Fruit fly (Drosophila melanogaster) whole organism, embryonic: ENCODE measurements around the gene Pmm2.
A peak's percentile ranks its signal among the peaks of the same experiment; 100 is the strongest.

Experiments used
- Atf-2 ChIP-seq: fragments of 200-800 bp; sonication (Bioruptor generic); optimal IDR thresholded peaks from 2 replicates; lab custom pipeline; 2016; ENCODE audit warnings: missing biosample characterization, missing genetic modification characterization
- Atf3 ChIP-seq: fragments of 200-800 bp; sonication (Bioruptor generic); optimal IDR thresholded peaks from 3 replicates; lab custom pipeline; 2016; ENCODE audit warnings: missing biosample characterization, missing genetic modification characterization
- Blimp-1 ChIP-seq: fragments of 200-800 bp; sonication (Bioruptor generic); optimal IDR thresholded peaks from 3 replicates; lab custom pipeline; 2018; ENCODE audit warnings: missing biosample characterization, missing genetic modification characterization, mild to moderate bottlenecking, moderate library complexity, missing genetic modification reagents
- CG10431 ChIP-seq: fragments of 200-800 bp; sonication (Bioruptor generic); optimal IDR thresholded peaks from 3 replicates; lab custom pipeline; 2018; ENCODE audit warnings: missing biosample characterization, mild to moderate bottlenecking, missing genetic modification characterization
- CG11456 ChIP-seq: fragments of 200-800 bp; sonication (Bioruptor generic); IDR thresholded peaks from 3 replicates; pipeline ENCODE4 v1.3.6; 2022; ENCODE audit warnings: missing biosample characterization, missing genetic modification characterization
- CG12219 ChIP-seq: fragments of 200-800 bp; sonication (Bioruptor generic); optimal IDR thresholded peaks from 3 replicates; lab custom pipeline; 2018; ENCODE audit warnings: missing biosample characterization, mild to moderate bottlenecking, missing genetic modification characterization
- CG12391 ChIP-seq: fragments of 200-800 bp; sonication (Bioruptor generic); optimal IDR thresholded peaks from 3 replicates; lab custom pipeline; 2018; ENCODE audit warnings: missing biosample characterization, mild to moderate bottlenecking, missing genetic modification characterization, moderate library complexity
- CG1529 ChIP-seq: fragments of 200-800 bp; sonication (Bioruptor generic); optimal IDR thresholded peaks from 3 replicates; lab custom pipeline; 2018; ENCODE audit warnings: missing biosample characterization, missing genetic modification characterization
- CG17359 ChIP-seq: fragments of 200-800 bp; sonication (Bioruptor generic); optimal IDR thresholded peaks from 3 replicates; lab custom pipeline; 2018; ENCODE audit warnings: missing biosample characterization, mild to moderate bottlenecking, missing genetic modification characterization, moderate library complexity
- CG17385 ChIP-seq: fragments of 200-800 bp; sonication (Bioruptor generic); optimal IDR thresholded peaks from 3 replicates; lab custom pipeline; 2018; ENCODE audit warnings: missing biosample characterization, mild to moderate bottlenecking, missing genetic modification characterization
- CG17802 ChIP-seq: fragments of 200-800 bp; sonication (Bioruptor generic); optimal IDR thresholded peaks from 2 replicates; lab custom pipeline; 2018; ENCODE audit warnings: missing biosample characterization, mild to moderate bottlenecking, missing genetic modification characterization, moderate library complexity
- CG2202 ChIP-seq: fragments of 200-800 bp; sonication (Bioruptor generic); optimal IDR thresholded peaks from 2 replicates; lab custom pipeline; 2018; ENCODE audit warnings: missing biosample characterization, mild to moderate bottlenecking, missing genetic modification characterization
- CG2678 ChIP-seq: fragments of 200-800 bp; sonication (Bioruptor generic); optimal IDR thresholded peaks from 3 replicates; lab custom pipeline; 2019; ENCODE audit warnings: missing biosample characterization, mild to moderate bottlenecking, missing genetic modification characterization, moderate library complexity
- CG32767 ChIP-seq: fragments of 200-800 bp; sonication (Bioruptor generic); IDR thresholded peaks from 2 replicates; pipeline ENCODE4 v1.3.6; 2022; ENCODE audit warnings: missing biosample characterization, missing genetic modification characterization
- CG3281 ChIP-seq: fragments of 200-800 bp; sonication (Bioruptor generic); optimal IDR thresholded peaks from 3 replicates; lab custom pipeline; 2017; ENCODE audit warnings: missing biosample characterization, mild to moderate bottlenecking, missing genetic modification characterization
- CG34376 ChIP-seq: fragments of 200-800 bp; sonication (Bioruptor generic); optimal IDR thresholded peaks from 2 replicates; lab custom pipeline; 2018; ENCODE audit warnings: missing biosample characterization, mild to moderate bottlenecking, missing genetic modification characterization
- CG6765 ChIP-seq: fragments of 200-800 bp; sonication (Bioruptor generic); optimal IDR thresholded peaks from 3 replicates; lab custom pipeline; 2017; ENCODE audit warnings: missing biosample characterization, mild to moderate bottlenecking, missing genetic modification characterization
- CG6813 ChIP-seq: fragments of 200-800 bp; sonication (Bioruptor generic); optimal IDR thresholded peaks from 2 replicates; lab custom pipeline; 2017; ENCODE audit warnings: missing biosample characterization, missing genetic modification characterization, mild to moderate bottlenecking, moderate library complexity, missing genetic modification reagents
- CG9797 ChIP-seq: fragments of 200-800 bp; sonication (Bioruptor generic); optimal IDR thresholded peaks from 3 replicates; lab custom pipeline; 2018; ENCODE audit warnings: missing biosample characterization, mild to moderate bottlenecking, missing genetic modification characterization
- D19A ChIP-seq: fragments of 200-800 bp; optimal IDR thresholded peaks from 3 replicates; lab custom pipeline; 2019; ENCODE audit warnings: missing biosample characterization, mild to moderate bottlenecking, missing genetic modification characterization, moderate library complexity
- Dbx ChIP-seq: fragments of 200-800 bp; sonication (Bioruptor generic); IDR thresholded peaks from 3 replicates; pipeline ENCODE4 v1.3.6; 2022; ENCODE audit warnings: missing biosample characterization, missing genetic modification characterization
- E2f2 ChIP-seq: fragments of 200-800 bp; sonication (Bioruptor generic); IDR thresholded peaks from 2 replicates; pipeline ENCODE4 v1.3.6; 2022; ENCODE audit warnings: missing biosample characterization, missing genetic modification characterization
- Fer1 ChIP-seq: fragments of 200-800 bp; sonication (Bioruptor generic); optimal IDR thresholded peaks from 2 replicates; lab custom pipeline; 2017; ENCODE audit warnings: missing biosample characterization, mild to moderate bottlenecking, missing genetic modification characterization
- Hsf ChIP-seq: fragments of 200-800 bp; sonication (Bioruptor generic); optimal IDR thresholded peaks from 3 replicates; lab custom pipeline; 2016; ENCODE audit warnings: missing biosample characterization, missing genetic modification characterization
- Lhr ChIP-seq: fragments of 200-800 bp; sonication (Bioruptor generic); optimal IDR thresholded peaks from 3 replicates; lab custom pipeline; 2017; ENCODE audit warnings: mild to moderate bottlenecking, missing biosample characterization, missing genetic modification reagents, missing genetic modification characterization
- MBD-R2 ChIP-seq: fragments of 200-800 bp; sonication (Bioruptor generic); IDR thresholded peaks from 2 replicates; pipeline ENCODE4 v1.3.6; 2022; ENCODE audit warnings: missing biosample characterization, missing genetic modification characterization
- MESR4 ChIP-seq: fragments of 200-800 bp; sonication (Bioruptor generic); optimal IDR thresholded peaks from 2 replicates; lab custom pipeline; 2018; ENCODE audit warnings: missing biosample characterization, mild to moderate bottlenecking, missing genetic modification characterization, moderate library complexity
- Side ChIP-seq: fragments of 200-800 bp; sonication (Bioruptor generic); optimal IDR thresholded peaks from 2 replicates; lab custom pipeline; 2016; ENCODE audit warnings: missing biosample characterization, missing genetic modification characterization
- cas ChIP-seq: fragments of 200-800 bp; sonication (Bioruptor generic); IDR thresholded peaks from 2 replicates; pipeline ENCODE4 v1.3.6; 2022; ENCODE audit warnings: missing biosample characterization, missing genetic modification characterization
- caup ChIP-seq: fragments of 200-800 bp; sonication (Bioruptor generic); optimal IDR thresholded peaks from 3 replicates; lab custom pipeline; 2017; ENCODE audit warnings: missing biosample characterization, mild to moderate bottlenecking, missing genetic modification characterization, moderate library complexity; ENCODE audit not compliant: severe bottlenecking
- cg ChIP-seq: fragments of 200-800 bp; sonication (Bioruptor generic); optimal IDR thresholded peaks from 3 replicates; lab custom pipeline; 2019; ENCODE audit warnings: missing biosample characterization, mild to moderate bottlenecking, missing genetic modification characterization, moderate library complexity
- chif ChIP-seq, 2 experiments: fragments of 200-800 bp; sonication (Bioruptor generic); optimal IDR thresholded peaks; 3 replicates each; lab custom pipeline; 2016; ENCODE audit warnings: missing biosample characterization in 2 of 2, missing genetic modification characterization in 2 of 2
- chinmo ChIP-seq: fragments of 200-800 bp; sonication (Bioruptor generic); IDR thresholded peaks from 4 replicates; pipeline ENCODE4 v1.3.6; 2022; ENCODE audit warnings: missing biosample characterization, missing genetic modification characterization; ENCODE audit not compliant: partially characterized antibody
- crc ChIP-seq: fragments of 200-800 bp; sonication (Bioruptor generic); optimal IDR thresholded peaks from 2 replicates; lab custom pipeline; 2016; ENCODE audit warnings: missing biosample characterization, missing genetic modification characterization
- dysf ChIP-seq: fragments of 200-800 bp; sonication (Bioruptor generic); IDR thresholded peaks from 3 replicates; pipeline ENCODE4 v1.3.6; 2022; ENCODE audit warnings: missing biosample characterization, missing genetic modification characterization
- hkb ChIP-seq, 2 experiments: fragments of 200-800 bp in 1 of 2; fragments of >200 bp in 1 of 2; sonication (Bioruptor generic) in 1 of 2; IDR thresholded peaks in 1 of 2; optimal IDR thresholded peaks in 1 of 2; 2 replicates each; pipeline versions ENCODE4 v1.3.6 to Lab custom; 2017 to 2022; ENCODE audit warnings: missing biosample characterization in 1 of 2, missing genetic modification characterization in 1 of 2
- jing ChIP-seq: fragments of 200-800 bp; sonication (Bioruptor generic); optimal IDR thresholded peaks from 2 replicates; lab custom pipeline; 2018; ENCODE audit warnings: missing biosample characterization, mild to moderate bottlenecking, missing genetic modification characterization
- kni ChIP-seq: fragments of 200-800 bp; sonication (Bioruptor generic); optimal IDR thresholded peaks from 3 replicates; lab custom pipeline; 2017; ENCODE audit warnings: mild to moderate bottlenecking, missing biosample characterization, missing genetic modification reagents, missing genetic modification characterization
- maf-S ChIP-seq: fragments of 200-800 bp; sonication (Bioruptor generic); optimal IDR thresholded peaks from 2 replicates; lab custom pipeline; 2016; ENCODE audit warnings: missing biosample characterization, missing genetic modification characterization
- nau ChIP-seq: fragments of 200-800 bp; sonication (Bioruptor generic); optimal IDR thresholded peaks from 3 replicates; lab custom pipeline; 2017; ENCODE audit warnings: missing biosample characterization, mild to moderate bottlenecking, missing genetic modification characterization, missing genetic modification reagents
- nmo ChIP-seq: fragments of 200-800 bp; sonication (Bioruptor generic); optimal IDR thresholded peaks from 2 replicates; lab custom pipeline; 2018; ENCODE audit warnings: missing biosample characterization, mild to moderate bottlenecking, missing genetic modification characterization, moderate library complexity
- nom ChIP-seq: fragments of 200-800 bp; sonication (Bioruptor generic); optimal IDR thresholded peaks from 2 replicates; lab custom pipeline; 2017; ENCODE audit warnings: missing biosample characterization, missing genetic modification characterization, mild to moderate bottlenecking, moderate library complexity, missing genetic modification reagents
- run ChIP-seq: fragments of 200-800 bp; sonication (Bioruptor generic); optimal IDR thresholded peaks from 3 replicates; lab custom pipeline; 2018; ENCODE audit warnings: missing biosample characterization, mild to moderate bottlenecking, missing genetic modification characterization
- scrt ChIP-seq: fragments of 200-800 bp; sonication (Bioruptor generic); optimal IDR thresholded peaks from 2 replicates; lab custom pipeline; 2018; ENCODE audit warnings: missing biosample characterization, mild to moderate bottlenecking, missing genetic modification characterization, moderate library complexity
- stwl ChIP-seq: fragments of 200-800 bp; sonication (Bioruptor generic); optimal IDR thresholded peaks from 3 replicates; lab custom pipeline; 2018; ENCODE audit warnings: missing biosample characterization, mild to moderate bottlenecking, missing genetic modification characterization, moderate library complexity
- tin ChIP-seq: fragments of 200-800 bp; sonication (Bioruptor generic); optimal IDR thresholded peaks from 3 replicates; lab custom pipeline; 2016; ENCODE audit warnings: missing biosample characterization, missing genetic modification characterization
- trh ChIP-seq: fragments of 200-800 bp; sonication (Bioruptor generic); optimal IDR thresholded peaks from 2 replicates; lab custom pipeline; 2016; ENCODE audit warnings: missing biosample characterization, missing genetic modification characterization

Pmm2 gene

DNA sequence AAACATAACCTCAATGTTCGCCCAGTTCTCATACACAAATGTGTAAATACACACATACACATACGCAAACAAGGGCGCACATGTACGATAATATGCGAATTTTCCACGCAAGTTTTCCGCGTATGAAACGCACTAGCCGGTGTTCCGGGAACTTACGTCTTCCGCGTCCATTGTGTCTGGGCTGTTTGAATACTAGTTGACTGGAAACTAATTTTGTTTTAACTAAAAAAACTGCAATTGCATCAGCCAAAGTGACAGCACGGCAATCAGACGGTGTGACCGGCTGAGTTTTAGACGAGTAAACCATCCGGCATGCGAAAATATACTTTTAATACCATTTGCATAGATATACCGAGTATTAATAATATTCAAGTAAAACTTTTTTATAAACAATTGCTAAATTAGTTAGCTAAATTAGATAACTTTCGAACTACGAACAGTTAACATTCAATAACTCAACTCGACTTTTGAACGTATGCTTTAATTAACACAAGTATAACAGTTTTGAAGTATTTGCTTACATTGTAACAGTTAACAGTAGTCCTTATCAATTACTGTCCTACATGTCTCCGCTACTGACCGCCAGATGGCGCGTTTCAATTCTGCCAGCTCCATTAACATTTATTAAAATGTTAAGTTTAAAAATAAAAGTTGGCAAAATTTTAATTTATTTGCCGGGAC lies 7.8 kb upstream of the Pmm2 start, which contains the start of gene eIF2beta (continued):
- peak; percentile 98 for TF ChIP-seq MESR4 (GFP tag; lab: Kevin White, UChicago)
- peak; percentile 58 for TF ChIP-seq nom (GFP tag; lab: Kevin White, UChicago)
- peak; percentile 46 for TF ChIP-seq CG3281 (GFP tag; lab: Kevin White, UChicago)
- peak; percentile 37; the same call in 1 of the 2 replicates for TF ChIP-seq MBD-R2 (GFP tag; lab: Robert Waterston, UW)
- peak; percentile 37 for TF ChIP-seq crc (GFP tag; lab: Kevin White, UChicago)
- no peak for TF ChIP-seq trh (GFP tag; lab: Kevin White, UChicago)
- TF ChIP-seq nau (GFP tag; lab: Kevin White, UChicago) = peak; percentile 38
- peak; percentile 45 for TF ChIP-seq Hsf (GFP tag; lab: Kevin White, UChicago)
- TF ChIP-seq cg (GFP tag; lab: Kevin White, UChicago) = peak; percentile 92
- TF ChIP-seq CG10431 (GFP tag; lab: Kevin White, UChicago) = peak; percentile 68
- peak; percentile 37 for TF ChIP-seq CG12219 (GFP tag; lab: Kevin White, UChicago)
- TF ChIP-seq CG9797 = peak; percentile 91
- TF ChIP-seq nmo (GFP tag; lab: Kevin White, UChicago) = peak; percentile 41
- peak; percentile 33 for TF ChIP-seq CG6765
- peak; percentile 29 for TF ChIP-seq CG34376
- peak; percentile 52 for TF ChIP-seq CG17385 (GFP tag; lab: Kevin White, UChicago)
- peak; percentile 20; the same call in 1 of the 2 replicates for TF ChIP-seq E2f2 (GFP tag; lab: Robert Waterston, UW)
- no peak for TF ChIP-seq cas (GFP tag; lab: Robert Waterston, UW)
- peak; percentile 44 for TF ChIP-seq CG12391 (tag; lab: Kevin White, UChicago)
- no peak for TF ChIP-seq Atf3 (GFP tag; lab: Kevin White, UChicago)
- no peak for TF ChIP-seq maf-S (GFP tag; lab: Kevin White, UChicago)
- peak; percentile 46 for TF ChIP-seq stwl (tag; lab: Kevin White, UChicago)
- peak; percentile 31 for TF ChIP-seq tin (GFP tag; lab: Kevin White, UChicago)
- TF ChIP-seq caup (GFP tag; lab: Kevin White, UChicago) = peak; percentile 16
- no peak for TF ChIP-seq hkb (optimal IDR thresholded peaks at IDR 0.05; lab: Kevin White, UChicago)
- peak; percentile 68 for TF ChIP-seq hkb (GFP tag; IDR thresholded peaks at IDR 0.05; lab: Robert Waterston, UW)
- peak; percentile 10 for TF ChIP-seq Side (GFP tag; lab: Kevin White, UChicago)
- TF ChIP-seq CG17802 (tag; lab: Kevin White, UChicago) = peak; percentile 26
- TF ChIP-seq CG6813 (GFP tag; lab: Kevin White, UChicago) = peak; percentile 38
- peak; percentile 19 for TF ChIP-seq Blimp-1 (GFP tag; lab: Kevin White, UChicago)
- peak; percentile 17 for TF ChIP-seq Atf-2 (GFP tag; lab: Kevin White, UChicago)
- 0 out of 3 replicates have a peak, but pooled peaks have one; percentile 41 for TF ChIP-seq CG11456 (GFP tag; lab: Robert Waterston, UW)
- peak; percentile 78; the same call in 3 of the 4 replicates for TF ChIP-seq chinmo
- TF ChIP-seq CG1529 (GFP tag; lab: Kevin White, UChicago) = peak; percentile 7
- peak; percentile 41 for TF ChIP-seq D19A (tag; lab: Kevin White, UChicago)
- peak; percentile 9 to 30 for TF ChIP-seq chif (GFP tag; optimal IDR thresholded peaks at IDR 0.05; lab: Kevin White, UChicago)
- peak; percentile 11 for TF ChIP-seq scrt (GFP tag; lab: Kevin White, UChicago)
- TF ChIP-seq dysf (GFP tag; lab: Robert Waterston, UW) = no peak; the same call in 2 of the 3 replicates
- TF ChIP-seq CG17359 (tag; lab: Kevin White, UChicago) = peak; percentile 45
- no peak for TF ChIP-seq CG32767
- TF ChIP-seq CG2202 (tag; lab: Kevin White, UChicago) = peak; percentile 20
- peak; percentile 79 for TF ChIP-seq kni (GFP tag; lab: Kevin White, UChicago)
- no peak for TF ChIP-seq Dbx
- peak; percentile 64 for TF ChIP-seq Fer1
- TF ChIP-seq Lhr = peak; percentile 47
- TF ChIP-seq jing = no peak
- TF ChIP-seq run (tag; lab: Kevin White, UChicago) = no peak
- peak; percentile 27 for TF ChIP-seq CG2678 (tag; lab: Kevin White, UChicago)
